Worm (Caenorhabditis elegans) whole organism, young adult: ENCODE results near the gene picc-1.

Experiments used
- F57A8.1 ChIP-seq: fragments of 200-800 bp; sonication (Bioruptor generic); optimal IDR thresholded peaks from 2 replicates; lab custom pipeline; 2018; ENCODE audit warnings: mild to moderate bottlenecking, missing genetic modification characterization, moderate library complexity, missing compliant biosample characterization
- ama-1 ChIP-seq, 3 experiments: fragments of 150-350 bp in 1 of 3; sonication (generic microtip) in 2 of 3; optimal IDR thresholded peaks; 2 replicates each; lab custom pipeline; 2014 to 2018; ENCODE audit warnings: missing biosample characterization in 2 of 3, missing genetic modification characterization in 2 of 3, missing genetic modification reagents in 2 of 3
- bed-1 ChIP-seq: fragments of 200-800 bp; sonication (Bioruptor generic); IDR thresholded peaks from 2 replicates; pipeline ENCODE4 v1.3.6; 2022; ENCODE audit warnings: missing genetic modification reagents, missing genetic modification characterization, missing compliant biosample characterization
- cebp-1 ChIP-seq, 2 experiments: fragments of 200-800 bp in 1 of 2; sonication (Bioruptor generic) in 1 of 2; sonication (generic microtip) in 1 of 2; IDR thresholded peaks in 1 of 2; optimal IDR thresholded peaks in 1 of 2; 2 replicates each; pipeline versions ENCODE4 v1.3.6 to Lab custom; 2017 to 2022; ENCODE audit warnings: missing compliant biosample characterization in 2 of 2, missing genetic modification characterization in 2 of 2, mild to moderate bottlenecking in 1 of 2, missing genetic modification reagents in 1 of 2, moderate library complexity in 1 of 2
- fkh-3 ChIP-seq: sonication (generic microtip); optimal IDR thresholded peaks from 2 replicates; lab custom pipeline; 2016; ENCODE audit warnings: mild to moderate bottlenecking, missing genetic modification characterization, missing compliant biosample characterization
- hlh-26 ChIP-seq: fragments of 200-800 bp; sonication (Bioruptor generic); conservative IDR thresholded peaks from 2 replicates; pipeline ENCODE4 v1.3.6; 2022; ENCODE audit warnings: missing genetic modification reagents, missing genetic modification characterization, missing compliant biosample characterization
- hsf-1 ChIP-seq: fragments of 200-800 bp; sonication (Bioruptor generic); IDR thresholded peaks from 2 replicates; pipeline ENCODE4 v1.3.6; 2022; ENCODE audit warnings: missing genetic modification reagents, missing genetic modification characterization, missing compliant biosample characterization
- lag-1 ChIP-seq: fragments of 200-800 bp; sonication (Bioruptor generic); IDR thresholded peaks from 2 replicates; pipeline ENCODE4 v1.3.6; 2022; ENCODE audit warnings: missing genetic modification reagents, missing genetic modification characterization, missing compliant biosample characterization
- nfya-1 ChIP-seq: sonication (generic microtip); optimal IDR thresholded peaks from 2 replicates; lab custom pipeline; 2017; ENCODE audit warnings: antibody characterized with exemption, missing compliant biosample characterization, missing genetic modification characterization, borderline replicate concordance; ENCODE audit not compliant: insufficient read depth
- nfyb-1 ChIP-seq: fragments of 200-800 bp; sonication (Bioruptor generic); IDR thresholded peaks from 2 replicates; pipeline ENCODE4 v1.3.6; 2022; ENCODE audit warnings: missing genetic modification reagents, missing genetic modification characterization, missing compliant biosample characterization
- snpc-3.4 ChIP-seq: sonication (generic microtip); optimal IDR thresholded peaks from 2 replicates; lab custom pipeline; 2017; ENCODE audit warnings: missing genetic modification characterization, mild to moderate bottlenecking, missing compliant biosample characterization, antibody characterized with exemption, moderate library complexity, missing genotype, missing genetic modification reagents
- snpc-4 ChIP-seq, 5 experiments: fragments of 150-350 bp in 1 of 5; sonication (generic microtip) in 4 of 5; optimal IDR thresholded peaks; 2 replicates each; lab custom pipeline; 2014 to 2018; ENCODE audit warnings: missing genetic modification characterization in 5 of 5, missing biosample characterization in 3 of 5, antibody characterized with exemption in 2 of 5, mild to moderate bottlenecking in 2 of 5, missing compliant biosample characterization in 2 of 5, missing genotype in 2 of 5, moderate library complexity in 2 of 5, missing genetic modification reagents in 1 of 5
- ztf-26 ChIP-seq: sonication (generic microtip); optimal IDR thresholded peaks from 2 replicates; lab custom pipeline; 2017; ENCODE audit warnings: missing genetic modification characterization, missing compliant biosample characterization
- ztf-28 ChIP-seq: fragments of 200-800 bp; sonication (Bioruptor generic); IDR thresholded peaks from 2 replicates; pipeline ENCODE4 v1.3.6; 2022; ENCODE audit warnings: missing genetic modification reagents, missing genetic modification characterization, missing compliant biosample characterization

ce11 chrV:6015546-6016089 is 3.2 kb upstream of the picc-1 start:
- TF ChIP-seq fkh-3 (tag; lab: Kevin White, UChicago): no peak
- TF ChIP-seq lag-1 (GFP tag; lab: Robert Waterston, UW): no peak
- no peak for TF ChIP-seq ama-1 (optimal IDR thresholded peaks at IDR 0.05; lab: Kevin White, UChicago)
- peak in 1 of 2 experiments; percentile 44 for TF ChIP-seq ama-1 (GFP tag; optimal IDR thresholded peaks at IDR 0.05; lab: Kevin White, UChicago)
- no peak for TF ChIP-seq ztf-26 (tag; lab: Kevin White, UChicago)
- no peak for TF ChIP-seq F57A8.1 (GFP tag; lab: Kevin White, UChicago)
- no peak for TF ChIP-seq nfyb-1
- TF ChIP-seq snpc-4 (GFP tag; optimal IDR thresholded peaks at IDR 0.05; lab: Kevin White, UChicago): no peak
- no peak for TF ChIP-seq snpc-4 (tag; optimal IDR thresholded peaks at IDR 0.05; lab: Kevin White, UChicago)
- TF ChIP-seq snpc-3.4: peak; percentile 52
- no peak for TF ChIP-seq ztf-28
- no peak for TF ChIP-seq hlh-26 (GFP tag; lab: Robert Waterston, UW)
- TF ChIP-seq nfya-1 (tag; lab: Kevin White, UChicago): no peak
- TF ChIP-seq cebp-1 (GFP tag; IDR thresholded peaks at IDR 0.05; lab: Robert Waterston, UW): no peak
- no peak for TF ChIP-seq cebp-1 (tag; optimal IDR thresholded peaks at IDR 0.05; lab: Kevin White, UChicago)
- TF ChIP-seq hsf-1 (GFP tag; lab: Robert Waterston, UW): peak; percentile 60; the same call in 1 of the 2 replicates
- no peak for TF ChIP-seq bed-1 (GFP tag; lab: Robert Waterston, UW)
